Worm (Caenorhabditis elegans): ENCODE data around the gene mig-23.

The mig-23 gene

DNA sequence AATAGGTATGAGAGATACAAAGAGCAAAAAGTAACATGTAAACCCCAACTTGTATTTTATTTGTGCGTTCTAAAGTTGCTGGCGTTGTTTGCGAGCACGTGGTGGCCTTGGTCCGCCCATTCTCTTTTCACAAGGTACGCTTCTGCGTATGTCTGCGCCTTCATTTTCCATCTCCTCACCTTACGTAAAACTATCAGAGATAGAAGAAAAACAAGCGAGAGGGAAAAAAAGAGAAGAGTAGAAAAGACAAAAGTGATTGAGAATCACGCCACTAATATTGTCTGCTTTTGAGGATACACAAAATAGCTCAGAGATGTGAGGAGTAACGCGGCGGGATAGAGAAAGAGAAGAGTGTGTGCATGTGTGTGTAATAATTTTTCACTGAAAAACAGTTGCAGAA is 6.5 kb downstream of the mig-23 start:
- TF ChIP-seq lin-32 (GFP tag; optimal IDR thresholded peaks at IDR 0.05), result no peak
- peak; percentile 21 for TF ChIP-seq unc-62 (GFP tag; optimal IDR thresholded peaks at IDR 0.05)
- TF ChIP-seq hlh-1 (tag; optimal IDR thresholded peaks at IDR 0.05), result peak; percentile 31
- peak; percentile 47 for TF ChIP-seq unc-120 (tag; optimal IDR thresholded peaks at IDR 0.05; ENCODE audit: poor library complexity, severe bottlenecking)
- TF ChIP-seq ceh-43 (GFP tag; optimal IDR thresholded peaks at IDR 0.05), result no peak
- no peak for TF ChIP-seq lin-13 (tag; optimal IDR thresholded peaks at IDR 0.05)

DNA sequence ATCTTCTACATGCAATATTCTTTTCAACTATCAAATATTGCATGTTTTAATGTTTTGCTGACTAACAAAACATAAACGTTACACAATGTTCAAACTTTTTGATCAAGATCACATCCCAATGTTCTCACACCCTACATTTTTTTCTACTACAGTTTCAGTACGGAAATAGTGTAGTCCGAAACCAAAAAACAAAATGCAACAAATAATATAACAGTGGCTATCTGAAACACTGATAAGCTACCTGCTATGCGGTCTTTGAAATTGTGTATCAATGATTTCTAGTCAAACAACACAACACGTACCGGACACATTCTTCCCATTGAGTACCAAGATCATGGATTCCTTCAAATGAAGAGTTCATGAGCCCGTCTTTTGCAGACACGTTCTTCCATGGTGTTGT is 7.3 kb downstream of the mig-23 start:
- no peak for TF ChIP-seq sptf-1 (tag; optimal IDR thresholded peaks at IDR 0.05)
- TF ChIP-seq bed-3 (GFP tag; optimal IDR thresholded peaks at IDR 0.05), result no peak
- no peak for TF ChIP-seq elt-1 (tag; optimal IDR thresholded peaks at IDR 0.05; ENCODE audit: borderline replicate concordance, insufficient read depth)
- TF ChIP-seq zip-8 (tag; optimal IDR thresholded peaks at IDR 0.05), result no peak
- TF ChIP-seq mls-2 (tag; optimal IDR thresholded peaks at IDR 0.05), result no peak

DNA sequence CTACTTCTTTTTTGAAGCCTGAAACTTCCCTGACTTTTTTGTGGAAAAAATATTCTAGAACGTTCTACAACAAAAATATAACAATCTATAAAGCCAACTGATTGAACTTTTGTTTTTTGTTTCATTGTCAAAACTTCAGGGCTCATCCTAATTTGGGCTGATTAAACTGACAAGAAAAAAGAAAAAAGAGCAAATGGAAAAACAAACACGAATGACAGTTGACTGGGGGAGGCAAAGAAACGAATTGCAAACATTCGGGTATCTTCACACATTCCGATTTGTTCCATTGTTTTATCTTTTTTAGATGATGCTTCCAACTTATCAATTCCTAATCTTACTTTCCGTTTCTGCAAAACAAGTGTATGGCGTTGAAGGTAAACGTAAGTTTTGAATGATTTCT is 13.2 kb downstream of the mig-23 start, which contains the start of gene C46F4.3:
Gene C46F4.3 (plus strand): TSS at position 301 of the 400 bp plus-strand sequence.
- TF ChIP-seq sptf-1 (tag; optimal IDR thresholded peaks at IDR 0.05) (no peak), elt-1 (tag; optimal IDR thresholded peaks at IDR 0.05; ENCODE audit: borderline replicate concordance, insufficient read depth) (no peak), zip-8 (tag; optimal IDR thresholded peaks at IDR 0.05) (no peak), ces-1 (GFP tag; optimal IDR thresholded peaks at IDR 0.05) (no peak), elt-3 (tag; optimal IDR thresholded peaks at IDR 0.05) (no peak)

- TF ChIP-seq nhr-12 (tag; optimal IDR thresholded peaks at IDR 0.05) (no peak), ceh-39 (tag; optimal IDR thresholded peaks at IDR 0.05) (no peak), sem-2 (GFP tag; optimal IDR thresholded peaks at IDR 0.05) (no peak), lin-32 (GFP tag; optimal IDR thresholded peaks at IDR 0.05) (no peak), unc-39 (tag; optimal IDR thresholded peaks at IDR 0.05) (no peak), ztf-11 (tag; optimal IDR thresholded peaks at IDR 0.05) (no peak), elt-3 (tag; optimal IDR thresholded peaks at IDR 0.05) (no peak), nhr-28 (tag; optimal IDR thresholded peaks at IDR 0.05) (no peak), nhr-2 (tag; optimal IDR thresholded peaks at IDR 0.05) (no peak), mab-5 (tag; optimal IDR thresholded peaks at IDR 0.05) (no peak), mls-2 (tag; optimal IDR thresholded peaks at IDR 0.05) (no peak), snpc-4 (tag; optimal IDR thresholded peaks at IDR 0.05) (no peak), M03D4.4 (tag; optimal IDR thresholded peaks at IDR 0.05) (no peak), pha-4 (tag; optimal IDR thresholded peaks at IDR 0.05) (no peak), bed-3 (GFP tag; optimal IDR thresholded peaks at IDR 0.05) (no peak), nhr-237 (tag; optimal IDR thresholded peaks at IDR 0.05) (no peak), nhr-76 (tag; optimal IDR thresholded peaks at IDR 0.05) (no peak)
Observed at ce11 chrX:5932923-5933322, 15.7 kb downstream of the mig-23 start.

- no peak for TF ChIP-seq ceh-43 (GFP tag; optimal IDR thresholded peaks at IDR 0.05)
- no peak for TF ChIP-seq tbx-8 (GFP tag; optimal IDR thresholded peaks at IDR 0.05)
- no peak for TF ChIP-seq nhr-76 (tag; optimal IDR thresholded peaks at IDR 0.05)
- no peak for TF ChIP-seq nhr-28 (tag; optimal IDR thresholded peaks at IDR 0.05)
- no peak for TF ChIP-seq lin-32 (GFP tag; optimal IDR thresholded peaks at IDR 0.05)
- no peak for TF ChIP-seq unc-39 (tag; optimal IDR thresholded peaks at IDR 0.05)
- TF ChIP-seq M03D4.4 (tag; optimal IDR thresholded peaks at IDR 0.05), result no peak
- no peak for TF ChIP-seq mab-5 (tag; optimal IDR thresholded peaks at IDR 0.05)
- TF ChIP-seq nhr-12 (tag; optimal IDR thresholded peaks at IDR 0.05), result no peak
- no peak for TF ChIP-seq cnd-1 (tag; optimal IDR thresholded peaks at IDR 0.05)
- TF ChIP-seq lsy-2 (tag; optimal IDR thresholded peaks at IDR 0.05), result no peak
- TF ChIP-seq bed-3 (GFP tag; optimal IDR thresholded peaks at IDR 0.05), result no peak
- no peak for TF ChIP-seq snpc-4 (tag; optimal IDR thresholded peaks at IDR 0.05)
- no peak for TF ChIP-seq sem-2 (GFP tag; optimal IDR thresholded peaks at IDR 0.05)
- no peak for TF ChIP-seq drap-1 (GFP tag; optimal IDR thresholded peaks at IDR 0.05)
- no peak for TF ChIP-seq mep-1 (tag; optimal IDR thresholded peaks at IDR 0.05)
Observed at ce11 chrX:5930822-5931221, 17.8 kb downstream of the mig-23 start, which contains the start of gene egl-6. Gene egl-6, plus strand, starts transcription at chrX:5931122.

- TF ChIP-seq unc-62 (GFP tag; optimal IDR thresholded peaks at IDR 0.05) (no peak), nhr-28 (tag; optimal IDR thresholded peaks at IDR 0.05) (no peak), elt-3 (tag; optimal IDR thresholded peaks at IDR 0.05) (no peak), zip-8 (tag; optimal IDR thresholded peaks at IDR 0.05) (no peak), ces-1 (GFP tag; optimal IDR thresholded peaks at IDR 0.05) (no peak), flh-1 (GFP tag; optimal IDR thresholded peaks at IDR 0.05) (no peak), ceh-83 (GFP tag; optimal IDR thresholded peaks at IDR 0.05) (no peak), mep-1 (tag; optimal IDR thresholded peaks at IDR 0.05) (no peak), drap-1 (GFP tag; optimal IDR thresholded peaks at IDR 0.05) (no peak), M03D4.4 (tag; optimal IDR thresholded peaks at IDR 0.05) (no peak), nhr-12 (tag; optimal IDR thresholded peaks at IDR 0.05) (no peak), ztf-11 (tag; optimal IDR thresholded peaks at IDR 0.05) (no peak), mab-5 (tag; optimal IDR thresholded peaks at IDR 0.05) (no peak), nhr-76 (tag; optimal IDR thresholded peaks at IDR 0.05) (no peak), cnd-1 (tag; optimal IDR thresholded peaks at IDR 0.05) (no peak), ceh-43 (GFP tag; optimal IDR thresholded peaks at IDR 0.05) (no peak), lin-32 (GFP tag; optimal IDR thresholded peaks at IDR 0.05) (no peak), sptf-1 (tag; optimal IDR thresholded peaks at IDR 0.05) (no peak), bed-3 (GFP tag; optimal IDR thresholded peaks at IDR 0.05) (no peak), pha-4 (tag; optimal IDR thresholded peaks at IDR 0.05) (no peak)
Observed at ce11 chrX:5923672-5924071, 25.0 kb downstream of the mig-23 start.
